Fruit fly (Drosophila melanogaster) whole organism, embryonic: ENCODE results near the gene CG43895.

ENCODE experiments used
- CG13624 ChIP-seq: fragments of 200-800 bp; sonication (Bioruptor generic); optimal IDR thresholded peaks from 2 replicates; lab custom pipeline; 2016; ENCODE audit warnings: missing biosample characterization, missing genetic modification characterization
- CG17385 ChIP-seq: fragments of 200-800 bp; sonication (Bioruptor generic); optimal IDR thresholded peaks from 3 replicates; lab custom pipeline; 2018; ENCODE audit warnings: missing biosample characterization, mild to moderate bottlenecking, missing genetic modification characterization
- CG8478 ChIP-seq: fragments of >200 bp; optimal IDR thresholded peaks from 2 replicates; lab custom pipeline; 2018
- Dp ChIP-seq: fragments of 200-800 bp; sonication (Bioruptor generic); optimal IDR thresholded peaks from 2 replicates; lab custom pipeline; 2018; ENCODE audit warnings: missing biosample characterization, mild to moderate bottlenecking, missing genetic modification characterization, moderate library complexity
- bab2 ChIP-seq: fragments of 200-800 bp; sonication (Bioruptor generic); optimal IDR thresholded peaks from 2 replicates; lab custom pipeline; 2016; ENCODE audit warnings: missing biosample characterization, missing genetic modification characterization
- gce ChIP-seq: fragments of 200-800 bp; sonication (Bioruptor generic); IDR thresholded peaks from 3 replicates; pipeline ENCODE4 v1.3.6; 2022; ENCODE audit warnings: missing biosample characterization, missing genetic modification characterization
- kay ChIP-seq: fragments of 200-800 bp; sonication (Bioruptor generic); optimal IDR thresholded peaks from 2 replicates; lab custom pipeline; 2016; ENCODE audit warnings: missing biosample characterization, missing genetic modification characterization
- nerfin-2 ChIP-seq: fragments of 200-800 bp; sonication (Bioruptor generic); IDR thresholded peaks from 2 replicates; pipeline ENCODE4 v1.3.6; 2022; ENCODE audit warnings: missing biosample characterization, missing genetic modification characterization; ENCODE audit not compliant: partially characterized antibody
- slp2 ChIP-seq: fragments of 200-800 bp; sonication (Bioruptor generic); optimal IDR thresholded peaks from 2 replicates; lab custom pipeline; 2016; ENCODE audit warnings: missing biosample characterization, missing genetic modification characterization
- ssp ChIP-seq: fragments of 200-800 bp; sonication (Bioruptor generic); IDR thresholded peaks from 2 replicates; pipeline ENCODE4 v1.3.6; 2022; ENCODE audit warnings: missing biosample characterization, missing genetic modification characterization

DNA sequence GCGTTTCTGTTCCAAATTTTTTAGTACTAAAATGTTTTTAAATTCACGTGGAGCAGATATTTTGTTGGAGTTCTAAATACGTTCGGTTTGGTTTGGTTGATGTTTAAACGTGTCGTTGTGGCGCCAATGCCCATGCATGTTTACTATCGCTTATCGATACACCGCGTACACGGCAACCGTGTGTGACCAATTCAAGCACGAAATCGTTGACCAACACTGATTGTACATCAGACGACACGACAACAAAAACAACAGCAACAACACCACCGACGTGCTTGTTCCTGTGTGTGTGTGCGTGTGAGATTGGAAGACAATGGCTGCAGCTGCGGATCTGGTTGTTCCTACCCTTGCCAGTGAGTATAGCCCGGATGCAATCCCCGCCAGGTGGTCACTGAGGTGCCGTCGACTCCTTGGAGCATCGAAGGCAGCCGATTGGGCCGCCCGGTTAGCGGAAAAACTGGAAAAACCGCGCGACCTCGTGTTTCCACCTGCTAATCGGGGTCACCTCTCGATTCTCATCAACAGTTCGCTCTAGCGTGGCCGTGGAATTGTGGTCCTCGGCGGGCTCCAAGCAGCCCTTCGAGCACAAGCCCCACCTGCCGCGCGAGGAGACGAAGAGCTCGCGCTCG lies 11.3 kb upstream of the CG43895 start, which contains the start of gene eIF2A:
- peak; percentile 28 for TF ChIP-seq CG8478
- TF ChIP-seq ssp (GFP tag; lab: Robert Waterston, UW), result no peak
- peak; percentile 99 for TF ChIP-seq Dp
- peak; percentile 76 for TF ChIP-seq nerfin-2
- TF ChIP-seq gce, result no peak
- TF ChIP-seq kay (GFP tag; lab: Kevin White, UChicago), result peak; percentile 17
- peak; percentile 85 for TF ChIP-seq CG13624 (GFP tag; lab: Kevin White, UChicago)
- peak; percentile 57 for TF ChIP-seq bab2 (GFP tag; lab: Kevin White, UChicago)
- TF ChIP-seq CG17385 (GFP tag; lab: Kevin White, UChicago), result peak; percentile 47
- TF ChIP-seq slp2 (GFP tag; lab: Kevin White, UChicago), result no peak
